Fruit fly (Drosophila melanogaster) Kc167 (cell line): ENCODE data around the gene CG8765.

ENCODE experiments used
- Myc ChIP-seq: fragments of >200 bp; optimal IDR thresholded peaks from 2 replicates; lab custom pipeline; 2017; ENCODE audit warnings: missing external identifiers
- Sin3A ChIP-seq: fragments of >200 bp; optimal IDR thresholded peaks from 2 replicates; lab custom pipeline; 2018; ENCODE audit warnings: missing external identifiers
- h ChIP-seq: fragments of >200 bp; optimal IDR thresholded peaks from 3 replicates; lab custom pipeline; 2018; ENCODE audit warnings: missing external identifiers
- insv ChIP-seq: fragments of >200 bp; optimal IDR thresholded peaks from 3 replicates; lab custom pipeline; 2018; ENCODE audit warnings: missing external identifiers
- psq ChIP-seq: fragments of >200 bp; optimal IDR thresholded peaks from 2 replicates; lab custom pipeline; 2017; ENCODE audit warnings: missing external identifiers
- ttk ChIP-seq: sonication (Bioruptor generic); optimal IDR thresholded peaks from 2 replicates; lab custom pipeline; 2017; ENCODE audit warnings: missing external identifiers

DNA sequence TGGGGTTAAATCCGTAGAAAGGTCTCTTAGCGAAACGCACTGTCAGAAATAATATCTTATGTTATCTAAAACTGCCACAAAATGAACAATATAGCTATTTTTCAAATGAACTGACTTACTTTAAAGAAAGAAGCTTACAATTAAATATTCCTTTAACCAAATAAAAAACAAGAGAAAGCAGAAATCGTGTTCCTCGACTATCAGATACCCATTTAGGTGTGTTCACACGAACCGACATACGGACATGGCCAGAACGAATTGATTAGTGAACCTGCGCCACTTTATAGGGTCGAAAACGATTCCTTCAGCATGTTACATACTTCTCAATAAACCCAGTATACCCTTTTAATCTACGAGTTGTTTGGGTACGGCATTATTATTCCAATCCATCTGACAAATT, 3.6 kb downstream of the CG8765 start:
- no peak for TF ChIP-seq h (lab: Kevin White, UChicago)
- TF ChIP-seq Sin3A: no peak
- TF ChIP-seq ttk: no peak
- TF ChIP-seq insv (lab: Kevin White, UChicago): no peak
- TF ChIP-seq psq (lab: Kevin White, UChicago): no peak
- no peak for TF ChIP-seq Myc
